Worm (Caenorhabditis elegans) whole organism, mixed stage, embryonic: ENCODE results near the gene M110.10.

Experiments
- M03D4.4 ChIP-seq: sonication (generic microtip); optimal IDR thresholded peaks from 2 replicates; lab custom pipeline; 2017; ENCODE audit warnings: mild to moderate bottlenecking, missing genetic modification characterization, missing compliant biosample characterization
- bed-3 ChIP-seq: fragments of 200-800 bp; sonication (Bioruptor generic); optimal IDR thresholded peaks from 3 replicates; lab custom pipeline; 2018; ENCODE audit warnings: mild to moderate bottlenecking, missing genetic modification characterization, moderate library complexity, missing compliant biosample characterization
- blmp-1 ChIP-seq: fragments of 150-350 bp; optimal IDR thresholded peaks from 2 replicates; lab custom pipeline; 2014; ENCODE audit warnings: missing biosample characterization, missing genetic modification characterization
- ceh-39 ChIP-seq: fragments of 150-350 bp; optimal IDR thresholded peaks from 2 replicates; lab custom pipeline; 2014; ENCODE audit warnings: missing biosample characterization, missing genetic modification characterization
- ceh-43 ChIP-seq: fragments of 200-800 bp; sonication (Bioruptor generic); optimal IDR thresholded peaks from 2 replicates; lab custom pipeline; 2018; ENCODE audit warnings: mild to moderate bottlenecking, missing genetic modification characterization, moderate library complexity, missing compliant biosample characterization
- ceh-83 ChIP-seq: fragments of 200-800 bp; sonication (Bioruptor generic); optimal IDR thresholded peaks from 2 replicates; lab custom pipeline; 2018; ENCODE audit warnings: mild to moderate bottlenecking, missing genetic modification characterization, missing compliant biosample characterization
- ces-1 ChIP-seq: fragments of 150-350 bp; optimal IDR thresholded peaks from 2 replicates; lab custom pipeline; 2014; ENCODE audit warnings: missing biosample characterization, missing genetic modification reagents, missing genetic modification characterization
- cnd-1 ChIP-seq: fragments of 200-800 bp; sonication (Bioruptor generic); optimal IDR thresholded peaks from 2 replicates; lab custom pipeline; 2018; ENCODE audit warnings: mild to moderate bottlenecking, missing genetic modification characterization, missing compliant biosample characterization
- drap-1 ChIP-seq: fragments of 200-800 bp; sonication (Bioruptor generic); optimal IDR thresholded peaks from 3 replicates; lab custom pipeline; 2018; ENCODE audit warnings: mild to moderate bottlenecking, missing genetic modification characterization, missing compliant biosample characterization
- elt-1 ChIP-seq: sonication (generic microtip); optimal IDR thresholded peaks from 2 replicates; lab custom pipeline; 2017; ENCODE audit warnings: missing genetic modification characterization, mild to moderate bottlenecking, missing compliant biosample characterization, antibody characterized with exemption, moderate library complexity, borderline replicate concordance; ENCODE audit not compliant: insufficient read depth
- elt-3 ChIP-seq: fragments of 150-350 bp; optimal IDR thresholded peaks from 2 replicates; lab custom pipeline; 2014; ENCODE audit warnings: missing biosample characterization, missing genetic modification characterization
- flh-1 ChIP-seq: fragments of 200-800 bp; sonication (Bioruptor generic); optimal IDR thresholded peaks from 2 replicates; lab custom pipeline; 2018; ENCODE audit warnings: mild to moderate bottlenecking, missing genetic modification characterization, moderate library complexity, missing compliant biosample characterization
- ham-2 ChIP-seq: fragments of 200-800 bp; sonication (Bioruptor generic); optimal IDR thresholded peaks from 2 replicates; lab custom pipeline; 2018; ENCODE audit warnings: mild to moderate bottlenecking, missing genetic modification characterization, missing compliant biosample characterization
- hlh-1 ChIP-seq: fragments of 150-350 bp; optimal IDR thresholded peaks from 2 replicates; lab custom pipeline; 2014; ENCODE audit warnings: missing biosample characterization, missing genetic modification reagents, missing genetic modification characterization
- lin-13 ChIP-seq: fragments of 150-350 bp; optimal IDR thresholded peaks from 2 replicates; lab custom pipeline; 2014; ENCODE audit warnings: missing biosample characterization, missing genetic modification characterization
- lin-32 ChIP-seq: fragments of 200-800 bp; sonication (Bioruptor generic); optimal IDR thresholded peaks from 2 replicates; lab custom pipeline; 2018; ENCODE audit warnings: mild to moderate bottlenecking, missing genetic modification characterization, missing compliant biosample characterization
- lsy-2 ChIP-seq: fragments of 150-350 bp; optimal IDR thresholded peaks from 2 replicates; lab custom pipeline; 2014; ENCODE audit warnings: missing biosample characterization, missing genetic modification characterization
- mab-5 ChIP-seq: fragments of 150-350 bp; optimal IDR thresholded peaks from 2 replicates; lab custom pipeline; 2014; ENCODE audit warnings: missing biosample characterization, missing genetic modification characterization
- mep-1 ChIP-seq: fragments of 150-350 bp; optimal IDR thresholded peaks from 2 replicates; lab custom pipeline; 2017; ENCODE audit warnings: missing biosample characterization, missing genetic modification reagents, missing genetic modification characterization, inconsistent platforms
- mls-2 ChIP-seq: sonication (generic microtip); optimal IDR thresholded peaks from 2 replicates; lab custom pipeline; 2016; ENCODE audit warnings: mild to moderate bottlenecking, missing genetic modification characterization, moderate library complexity, missing compliant biosample characterization
- nhr-12 ChIP-seq: fragments of 150-350 bp; optimal IDR thresholded peaks from 2 replicates; lab custom pipeline; 2014; ENCODE audit warnings: missing biosample characterization, missing genetic modification characterization
- nhr-2 ChIP-seq: fragments of 150-350 bp; optimal IDR thresholded peaks from 2 replicates; lab custom pipeline; 2014; ENCODE audit warnings: missing biosample characterization, missing genetic modification characterization
- nhr-237 ChIP-seq: fragments of 150-350 bp; optimal IDR thresholded peaks from 2 replicates; lab custom pipeline; 2014; ENCODE audit warnings: missing biosample characterization, missing genetic modification characterization
- nhr-28 ChIP-seq: fragments of 150-350 bp; optimal IDR thresholded peaks from 2 replicates; lab custom pipeline; 2014; ENCODE audit warnings: missing biosample characterization, missing genetic modification characterization
- nhr-76 ChIP-seq: sonication (generic microtip); optimal IDR thresholded peaks from 2 replicates; lab custom pipeline; 2017; ENCODE audit warnings: missing biosample characterization, missing genetic modification characterization
- pha-4 ChIP-seq: fragments of 150-350 bp; optimal IDR thresholded peaks from 2 replicates; lab custom pipeline; 2018; ENCODE audit warnings: missing biosample characterization, missing genetic modification reagents, missing genetic modification characterization
- sem-2 ChIP-seq: fragments of 200-800 bp; sonication (Bioruptor generic); optimal IDR thresholded peaks from 2 replicates; lab custom pipeline; 2018; ENCODE audit warnings: mild to moderate bottlenecking, missing genetic modification characterization, missing compliant biosample characterization
- snpc-4 ChIP-seq: fragments of 150-350 bp; optimal IDR thresholded peaks from 2 replicates; lab custom pipeline; 2014; ENCODE audit warnings: missing biosample characterization, missing genetic modification characterization
- sptf-1 ChIP-seq: sonication (generic microtip); optimal IDR thresholded peaks from 2 replicates; lab custom pipeline; 2017; ENCODE audit warnings: mild to moderate bottlenecking, missing genetic modification characterization, moderate library complexity, missing compliant biosample characterization
- tbx-8 ChIP-seq: fragments of 200-800 bp; sonication (Bioruptor generic); optimal IDR thresholded peaks from 2 replicates; lab custom pipeline; 2018; ENCODE audit warnings: mild to moderate bottlenecking, missing genetic modification characterization, moderate library complexity, missing compliant biosample characterization
- unc-120 ChIP-seq: sonication (generic microtip); optimal IDR thresholded peaks from 2 replicates; lab custom pipeline; 2017; ENCODE audit warnings: missing genetic modification characterization, missing compliant biosample characterization; ENCODE audit not compliant: poor library complexity, severe bottlenecking
- unc-39 ChIP-seq: fragments of 150-350 bp; optimal IDR thresholded peaks from 2 replicates; lab custom pipeline; 2014; ENCODE audit warnings: missing biosample characterization, missing genetic modification characterization
- unc-62 ChIP-seq: fragments of 150-350 bp; optimal IDR thresholded peaks from 2 replicates; lab custom pipeline; 2014; ENCODE audit warnings: missing biosample characterization, missing genetic modification reagents, missing genetic modification characterization
- zip-8 ChIP-seq: fragments of 150-350 bp; optimal IDR thresholded peaks from 2 replicates; lab custom pipeline; 2014; ENCODE audit warnings: missing biosample characterization, missing genetic modification characterization
- ztf-11 ChIP-seq: fragments of 150-350 bp; optimal IDR thresholded peaks from 2 replicates; lab custom pipeline; 2014; ENCODE audit warnings: missing biosample characterization, missing genetic modification characterization

The M110.10 gene

DNA sequence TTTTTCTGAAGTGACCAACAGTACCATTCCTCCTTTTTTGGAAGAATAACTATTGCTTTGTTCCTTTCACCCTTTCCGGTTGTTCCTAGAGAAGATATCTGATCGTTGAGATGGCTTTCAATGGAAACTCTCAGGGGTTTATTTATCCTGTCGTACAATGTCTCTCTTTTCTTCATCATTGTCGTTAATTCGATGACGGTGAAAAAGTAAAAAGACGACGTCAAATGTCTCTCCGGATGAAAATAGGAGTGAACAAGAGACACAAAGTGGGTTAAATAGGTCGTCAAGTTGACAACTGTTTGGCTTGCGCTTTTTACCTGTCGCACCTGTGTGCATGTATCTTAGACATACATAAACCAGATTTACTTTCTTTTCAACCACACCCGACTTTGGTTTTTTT, 20.3 kb downstream of the M110.10 start:
- TF ChIP-seq ztf-11 (tag; lab: Kevin White, UChicago) (no peak), nhr-2 (tag; lab: Kevin White, UChicago) (no peak), lsy-2 (tag; lab: Kevin White, UChicago) (no peak), nhr-28 (no peak)

DNA sequence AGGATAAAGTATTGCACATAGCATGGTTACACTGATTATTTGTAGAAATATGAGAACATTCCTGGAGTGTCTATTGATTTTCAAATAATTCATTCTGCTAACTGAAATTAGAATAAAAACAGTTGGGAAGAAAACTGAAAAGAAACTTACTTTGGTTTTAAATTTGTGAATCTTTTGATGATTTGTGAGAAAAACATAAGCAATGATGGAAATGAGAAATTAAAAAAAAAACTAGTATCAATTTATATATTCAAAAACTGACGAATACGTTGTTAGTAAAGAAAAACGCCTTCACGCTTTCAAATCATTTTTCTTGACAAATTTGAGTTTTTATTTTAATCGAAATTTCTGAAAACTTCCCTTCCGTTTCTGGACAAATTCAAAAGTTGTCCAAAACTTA, 21.1 kb downstream of the M110.10 start, which contains the start of gene T05C12.9:
Gene T05C12.9 (minus strand): TSS at position 101 of the 400 bp plus-strand sequence.
- no peak for TF ChIP-seq ztf-11 (tag; lab: Kevin White, UChicago)
- no peak for TF ChIP-seq tbx-8 (GFP tag; lab: Kevin White, UChicago)
- no peak for TF ChIP-seq nhr-76
- no peak for TF ChIP-seq nhr-12 (tag; lab: Kevin White, UChicago)

DNA sequence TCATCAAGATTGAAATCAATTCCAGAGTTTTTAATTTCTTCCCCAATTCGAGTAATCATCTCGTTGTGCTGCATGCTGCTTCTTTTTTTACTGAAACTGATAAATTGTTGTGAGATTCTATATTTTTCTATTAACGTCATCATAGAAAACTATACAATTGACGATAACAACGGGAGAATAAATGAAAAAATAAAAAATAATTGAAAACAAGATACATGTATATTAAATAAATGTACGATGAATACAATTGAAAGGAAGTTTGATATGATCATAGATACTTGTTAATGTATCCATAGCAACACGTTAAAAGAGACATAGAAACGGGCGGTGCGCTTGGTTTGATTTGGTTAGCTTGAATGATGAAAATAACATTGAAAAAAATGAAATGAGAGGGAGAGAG, 23.8 kb downstream of the M110.10 start, which contains the start of gene T05C12.8:
Gene T05C12.8 (minus strand): TSS at position 101 of the 400 bp plus-strand sequence.
- TF ChIP-seq ces-1 (GFP tag; lab: Kevin White, UChicago) (peak; percentile 15), ceh-39 (tag; lab: Kevin White, UChicago) (no peak), mls-2 (tag; lab: Kevin White, UChicago) (no peak), lsy-2 (tag; lab: Kevin White, UChicago) (no peak)

DNA sequence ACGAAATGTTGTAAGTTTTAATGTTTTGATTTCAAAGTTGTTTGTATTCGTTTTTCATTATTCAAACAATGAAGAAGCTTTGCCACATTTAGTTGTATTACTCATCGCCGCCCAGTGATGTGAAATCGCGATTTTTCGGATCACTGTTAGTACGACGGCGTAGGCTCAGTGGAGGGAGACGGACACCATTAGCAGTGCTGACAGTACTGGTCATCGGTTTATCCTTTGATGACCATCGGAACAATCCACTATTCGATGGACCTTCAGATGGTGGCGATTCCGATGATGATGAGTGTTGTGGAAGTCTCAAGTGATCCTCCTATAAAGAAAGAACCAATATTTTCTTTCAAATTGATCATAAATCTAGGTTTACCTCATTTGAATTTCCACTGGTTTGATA, 26.8 kb downstream of the M110.10 start:
- no peak for TF ChIP-seq nhr-237 (tag; lab: Kevin White, UChicago)
- TF ChIP-seq blmp-1 (tag; lab: Kevin White, UChicago), result no peak
- TF ChIP-seq cnd-1 (tag; lab: Kevin White, UChicago), result no peak
- no peak for TF ChIP-seq elt-3 (tag; lab: Kevin White, UChicago)
- no peak for TF ChIP-seq sptf-1 (tag; lab: Kevin White, UChicago)
- TF ChIP-seq, all 35 proteins: peak for 0

DNA sequence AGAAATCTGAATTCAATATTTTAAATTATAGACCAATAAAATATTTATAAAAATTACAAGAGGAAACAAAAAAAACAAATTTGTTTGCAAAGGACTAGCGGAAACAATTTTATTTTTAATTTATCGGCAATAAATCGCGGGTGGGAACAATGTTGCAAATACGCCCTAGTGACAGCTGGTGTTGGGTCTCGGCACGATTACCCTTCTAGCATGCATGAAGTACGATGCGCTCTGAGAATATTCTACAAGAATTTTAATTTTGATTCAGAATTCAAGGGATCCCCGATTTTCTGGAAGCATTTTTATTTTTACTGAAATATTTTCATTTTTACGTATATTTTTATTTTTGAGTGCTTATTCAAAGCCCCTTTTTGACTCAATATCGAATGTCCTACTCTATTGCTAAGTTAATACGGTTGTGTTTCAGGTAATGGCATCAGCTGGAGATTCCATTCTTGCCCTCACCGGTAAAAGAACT, 29.2 kb downstream of the M110.10 start, which contains the start of the genes mig-5 and cct-1:
Gene mig-5 (minus strand): TSS at position 8 of the 478 bp plus-strand sequence.
Gene cct-1 (plus strand): TSS at position 428 of the 478 bp plus-strand sequence.
- TF ChIP-seq lin-13 (peak; percentile 91), drap-1 (GFP tag; lab: Kevin White, UChicago) (peak; percentile 40), nhr-2 (tag; lab: Kevin White, UChicago) (peak; percentile 60), lsy-2 (tag; lab: Kevin White, UChicago) (peak; percentile 100), sptf-1 (tag; lab: Kevin White, UChicago) (peak; percentile 67), unc-39 (tag; lab: Kevin White, UChicago) (no peak), elt-1 (tag; lab: Kevin White, UChicago) (no peak), ceh-83 (GFP tag; lab: Kevin White, UChicago) (no peak), hlh-1 (peak; percentile 87), unc-120 (tag; lab: Kevin White, UChicago) (no peak), unc-62 (GFP tag; lab: Kevin White, UChicago) (peak; percentile 86), nhr-237 (tag; lab: Kevin White, UChicago) (peak; percentile 96), nhr-28 (no peak), cnd-1 (tag; lab: Kevin White, UChicago) (peak; percentile 96), M03D4.4 (tag; lab: Kevin White, UChicago) (peak; percentile 61), elt-3 (tag; lab: Kevin White, UChicago) (no peak), mep-1 (tag; lab: Kevin White, UChicago) (peak; percentile 98), ztf-11 (tag; lab: Kevin White, UChicago) (no peak), nhr-12 (tag; lab: Kevin White, UChicago) (no peak), mls-2 (tag; lab: Kevin White, UChicago) (no peak), lin-32 (GFP tag; lab: Kevin White, UChicago) (peak; percentile 59), ceh-43 (GFP tag; lab: Kevin White, UChicago) (peak; percentile 8), nhr-76 (no peak), flh-1 (GFP tag; lab: Kevin White, UChicago) (no peak), pha-4 (peak; percentile 96), sem-2 (GFP tag; lab: Kevin White, UChicago) (no peak), zip-8 (tag; lab: Kevin White, UChicago) (no peak), mab-5 (tag; lab: Kevin White, UChicago) (peak; percentile 70), snpc-4 (no peak), ces-1 (GFP tag; lab: Kevin White, UChicago) (peak; percentile 87), bed-3 (no peak), tbx-8 (GFP tag; lab: Kevin White, UChicago) (no peak), ham-2 (GFP tag; lab: Kevin White, UChicago) (peak; percentile 40), blmp-1 (tag; lab: Kevin White, UChicago) (peak; percentile 40), ceh-39 (tag; lab: Kevin White, UChicago) (peak; percentile 91)
